Worm (Caenorhabditis elegans) whole organism, midembryonic: ENCODE data around the gene dgk-1.

ENCODE experiments used
- T22C8.4 ChIP-seq: fragments of 200-800 bp; sonication (Bioruptor generic); IDR thresholded peaks from 2 replicates; pipeline ENCODE4 v1.3.6; 2022; ENCODE audit warnings: missing genetic modification characterization, missing compliant biosample characterization
- cog-1 ChIP-seq: sonication (generic microtip); optimal IDR thresholded peaks from 2 replicates; lab custom pipeline; 2016; ENCODE audit warnings: missing genetic modification characterization, missing compliant biosample characterization
- flt-1 ChIP-seq: fragments of 200-800 bp; sonication (Bioruptor generic); IDR thresholded peaks from 2 replicates; pipeline ENCODE4 v1.3.6; 2022; ENCODE audit warnings: missing genetic modification characterization, missing compliant biosample characterization
- klf-2 ChIP-seq: fragments of 200-800 bp; sonication (Bioruptor generic); conservative IDR thresholded peaks from 2 replicates; pipeline ENCODE4 v1.3.6; 2022; ENCODE audit warnings: missing genetic modification reagents, missing genetic modification characterization, missing compliant biosample characterization
- med-1 ChIP-seq: sonication (generic microtip); optimal IDR thresholded peaks from 2 replicates; lab custom pipeline; 2017; ENCODE audit warnings: missing genetic modification characterization, mild to moderate bottlenecking, missing compliant biosample characterization, antibody characterized with exemption, missing genetic modification reagents; ENCODE audit not compliant: insufficient read depth
- ref-1 ChIP-seq: fragments of 200-800 bp; sonication (Bioruptor generic); conservative IDR thresholded peaks from 2 replicates; pipeline ENCODE4 v1.3.6; 2022; ENCODE audit warnings: missing genetic modification reagents, missing genetic modification characterization, missing compliant biosample characterization
- tab-1 ChIP-seq: fragments of 200-800 bp; sonication (Bioruptor generic); IDR thresholded peaks from 2 replicates; pipeline ENCODE4 v1.3.6; 2022; ENCODE audit warnings: missing genetic modification characterization, missing compliant biosample characterization
- ztf-23 ChIP-seq: fragments of 200-800 bp; sonication (Bioruptor generic); IDR thresholded peaks from 2 replicates; pipeline ENCODE4 v1.3.6; 2022; ENCODE audit warnings: missing genetic modification reagents, missing genetic modification characterization, missing compliant biosample characterization
- ztf-29 ChIP-seq: fragments of 200-800 bp; sonication (Bioruptor generic); IDR thresholded peaks from 2 replicates; pipeline ENCODE4 v1.3.6; 2022; ENCODE audit warnings: missing genetic modification reagents, missing genetic modification characterization, missing compliant biosample characterization

The dgk-1 gene

DNA sequence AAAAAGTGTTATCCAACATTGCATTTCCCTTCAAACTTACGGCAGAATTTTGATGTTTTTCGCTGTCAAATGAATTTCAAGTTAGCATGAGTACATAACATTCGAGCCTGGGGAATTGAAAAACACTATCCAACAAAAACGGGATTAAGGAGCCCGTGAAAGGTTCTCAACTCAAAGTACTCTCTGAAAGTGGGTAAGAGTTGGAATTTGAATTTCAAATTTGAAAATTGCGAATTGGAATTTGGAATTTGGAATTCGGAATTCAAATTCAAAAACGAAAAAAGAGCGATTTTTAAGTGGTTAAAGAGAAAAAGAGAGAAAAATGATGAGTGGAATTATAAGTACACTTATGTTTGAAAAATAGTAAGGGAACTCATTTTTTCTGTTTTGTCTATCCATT is at the start of gene dgk-1, which contains the start of gene C09E10.3:
Gene dgk-1, minus strand, starts transcription at position 183 of the 400 bp plus-strand sequence.
Gene C09E10.3, minus strand, starts transcription at position 101 of the 400 bp plus-strand sequence.
- TF ChIP-seq T22C8.4 (GFP tag; lab: Robert Waterston, UW) (no peak), flt-1 (GFP tag; lab: Robert Waterston, UW) (no peak), cog-1 (no peak), ref-1 (GFP tag; lab: Robert Waterston, UW) (no peak), ztf-29 (GFP tag; lab: Robert Waterston, UW) (no peak), tab-1 (GFP tag; lab: Robert Waterston, UW) (no peak), klf-2 (GFP tag; lab: Robert Waterston, UW) (no peak)

DNA sequence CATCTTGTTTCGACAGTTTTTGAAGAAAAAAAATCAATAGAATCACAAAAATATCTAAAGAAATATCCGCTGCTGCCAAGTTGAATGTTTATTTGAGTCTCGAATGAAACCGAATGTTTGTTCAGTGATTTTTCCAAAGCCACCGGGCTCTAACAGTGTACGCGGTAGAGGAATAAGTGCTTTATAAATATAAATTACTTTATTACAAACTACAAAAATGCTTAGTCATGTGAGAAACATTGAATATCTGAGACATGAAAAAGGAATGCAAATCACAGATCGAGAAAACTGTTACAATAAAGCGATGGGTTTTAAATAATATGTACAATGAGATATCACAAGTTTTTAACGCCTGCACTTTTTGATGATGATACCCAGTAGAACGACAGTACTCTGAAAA is 47.1 kb upstream of the dgk-1 start, which contains the start of gene F55A4.7:
Gene F55A4.7, minus strand, starts transcription at position 101 of the 400 bp plus-strand sequence.
- no peak for TF ChIP-seq T22C8.4 (GFP tag; lab: Robert Waterston, UW)
- no peak for TF ChIP-seq ref-1 (GFP tag; lab: Robert Waterston, UW)
- no peak for TF ChIP-seq cog-1
- no peak for TF ChIP-seq klf-2 (GFP tag; lab: Robert Waterston, UW)
- no peak for TF ChIP-seq flt-1 (GFP tag; lab: Robert Waterston, UW)
- TF ChIP-seq tab-1 (GFP tag; lab: Robert Waterston, UW) = no peak
- TF ChIP-seq med-1 = no peak
- no peak for TF ChIP-seq ztf-29 (GFP tag; lab: Robert Waterston, UW)
- TF ChIP-seq ztf-23 (GFP tag; lab: Robert Waterston, UW) = no peak

DNA sequence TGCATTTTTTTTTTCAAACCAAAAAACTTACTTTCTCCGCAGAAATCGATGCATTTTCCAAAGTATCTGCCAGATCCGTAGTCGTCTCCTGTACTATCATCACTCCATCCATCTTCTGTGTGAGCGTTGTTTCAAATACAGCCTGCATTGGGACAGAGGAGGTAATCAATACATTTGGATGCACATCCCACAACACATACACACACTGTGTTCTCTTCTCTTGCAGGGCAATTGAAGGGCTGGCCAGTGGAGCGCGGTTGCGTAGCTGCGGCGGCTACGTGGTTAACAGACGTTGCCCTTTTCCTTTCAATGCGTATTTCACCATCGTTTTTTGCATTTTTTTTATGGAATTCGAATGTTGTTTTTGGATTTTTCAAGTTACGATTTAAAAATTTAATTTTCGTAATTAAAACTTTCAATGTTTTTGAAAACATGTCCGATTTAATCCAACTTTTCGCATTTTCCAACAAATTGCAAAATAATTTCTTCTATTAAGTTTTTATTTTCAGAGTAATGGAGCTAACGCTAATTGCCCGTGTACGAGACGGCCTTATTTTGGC is 43.9 kb upstream of the dgk-1 start, which contains the start of the genes stau-1 and sec-22:
Gene stau-1, minus strand, starts transcription at position 248 of the 560 bp plus-strand sequence.
Gene sec-22, plus strand, starts transcription at position 510 of the 560 bp plus-strand sequence.
- TF ChIP-seq klf-2 (GFP tag; lab: Robert Waterston, UW) (no peak), T22C8.4 (GFP tag; lab: Robert Waterston, UW) (peak; percentile 39; the same call in 1 of the 2 replicates), flt-1 (GFP tag; lab: Robert Waterston, UW) (0 out of 2 replicates have a peak, but pooled peaks have one; percentile 37), tab-1 (GFP tag; lab: Robert Waterston, UW) (0 out of 2 replicates have a peak, but pooled peaks have one; percentile 33)

DNA sequence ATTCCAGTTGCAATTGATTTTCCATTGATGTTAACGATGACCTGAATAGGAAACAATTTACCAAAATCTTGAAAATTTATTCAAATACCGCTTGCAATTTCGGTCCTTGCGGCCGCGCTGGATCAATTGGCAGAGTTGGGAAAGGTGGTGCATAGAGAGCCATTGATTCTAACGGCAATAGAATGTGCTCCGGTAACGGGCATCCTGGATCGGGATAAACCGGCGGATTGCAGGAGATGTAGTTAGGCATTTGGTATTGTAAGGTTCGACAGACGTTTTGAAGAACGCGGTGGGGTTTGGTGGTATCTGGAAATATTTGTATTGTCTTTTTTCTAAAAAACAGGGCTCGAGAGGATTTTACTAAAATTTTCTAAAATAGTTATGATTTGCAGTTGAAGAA is 39.6 kb upstream of the dgk-1 start:
- no peak for TF ChIP-seq cog-1
- no peak for TF ChIP-seq flt-1 (GFP tag; lab: Robert Waterston, UW)
- TF ChIP-seq T22C8.4 (GFP tag; lab: Robert Waterston, UW) = no peak
- no peak for TF ChIP-seq tab-1 (GFP tag; lab: Robert Waterston, UW)
- TF ChIP-seq med-1 = no peak
- TF ChIP-seq ztf-29 (GFP tag; lab: Robert Waterston, UW) = no peak
- TF ChIP-seq klf-2 (GFP tag; lab: Robert Waterston, UW) = no peak
- no peak for TF ChIP-seq ref-1 (GFP tag; lab: Robert Waterston, UW)
- TF ChIP-seq ztf-23 (GFP tag; lab: Robert Waterston, UW) = no peak

DNA sequence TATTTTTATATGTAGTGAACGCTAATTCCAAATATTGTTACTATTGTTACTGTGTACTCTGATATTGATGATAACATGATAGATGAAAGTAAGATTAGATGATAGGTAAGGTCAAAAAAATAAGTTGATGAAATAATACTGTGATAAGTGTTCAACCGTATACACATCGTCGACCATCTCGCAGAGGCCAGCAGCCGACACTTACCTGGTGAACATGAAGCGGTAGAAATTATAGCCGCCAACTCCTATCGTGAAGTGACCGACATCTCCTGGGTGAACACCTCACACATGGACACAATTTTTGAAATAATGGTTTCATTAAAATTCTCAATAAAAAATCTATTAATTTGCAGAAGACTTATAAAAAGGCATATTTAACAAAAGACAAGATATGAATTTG is 36.1 kb upstream of the dgk-1 start:
- TF ChIP-seq ref-1 (GFP tag; lab: Robert Waterston, UW) = no peak
- no peak for TF ChIP-seq klf-2 (GFP tag; lab: Robert Waterston, UW)

DNA sequence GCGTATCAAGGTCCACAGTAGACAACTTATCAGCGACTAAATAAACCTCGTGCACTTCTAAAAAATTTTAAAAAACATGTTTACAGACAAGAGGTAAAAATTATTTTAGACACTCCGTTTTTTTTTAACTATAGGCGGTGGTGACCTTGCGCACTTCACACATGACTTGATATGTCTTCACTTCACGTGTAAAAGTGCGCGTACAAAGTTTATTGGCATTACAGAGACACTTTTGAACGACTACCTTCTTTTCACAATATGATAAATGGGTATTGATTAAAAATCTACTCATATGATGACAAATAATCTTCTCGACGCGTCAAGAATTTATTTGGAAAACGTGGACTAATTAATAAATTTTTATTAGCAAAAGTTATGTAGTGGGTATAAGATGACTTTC is 35.5 kb upstream of the dgk-1 start:
- TF ChIP-seq ztf-29 (GFP tag; lab: Robert Waterston, UW) (no peak), klf-2 (GFP tag; lab: Robert Waterston, UW) (no peak), ref-1 (GFP tag; lab: Robert Waterston, UW) (no peak), tab-1 (GFP tag; lab: Robert Waterston, UW) (no peak), ztf-23 (GFP tag; lab: Robert Waterston, UW) (no peak), med-1 (no peak), flt-1 (GFP tag; lab: Robert Waterston, UW) (no peak), T22C8.4 (GFP tag; lab: Robert Waterston, UW) (no peak)

DNA sequence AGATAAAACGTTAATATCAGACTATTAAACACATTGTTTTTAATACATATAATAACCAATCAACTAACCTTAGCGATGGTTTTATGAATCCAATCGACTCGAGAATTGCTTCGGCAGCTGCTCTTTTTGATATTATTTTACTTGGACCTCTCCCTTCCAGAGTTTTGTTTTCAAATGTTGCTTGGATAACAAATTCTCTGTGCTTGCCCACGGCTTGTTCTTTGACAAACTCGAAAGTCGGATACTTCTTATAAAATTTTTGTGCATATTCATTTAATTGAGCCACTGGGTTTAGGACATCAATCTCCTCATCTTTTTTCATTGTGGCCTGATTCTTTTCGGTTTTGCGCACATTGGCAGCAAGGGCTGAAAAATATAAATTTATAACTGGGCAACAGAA is 33.8 kb upstream of the dgk-1 start, which contains the start of gene F55A4.3:
Gene F55A4.3, minus strand, starts transcription at position 101 of the 400 bp plus-strand sequence.
- TF ChIP-seq ztf-29 (GFP tag; lab: Robert Waterston, UW) (no peak), T22C8.4 (GFP tag; lab: Robert Waterston, UW) (no peak), flt-1 (GFP tag; lab: Robert Waterston, UW) (no peak), med-1 (no peak), tab-1 (GFP tag; lab: Robert Waterston, UW) (no peak), cog-1 (no peak), klf-2 (GFP tag; lab: Robert Waterston, UW) (no peak), ztf-23 (GFP tag; lab: Robert Waterston, UW) (no peak), ref-1 (GFP tag; lab: Robert Waterston, UW) (no peak)

DNA sequence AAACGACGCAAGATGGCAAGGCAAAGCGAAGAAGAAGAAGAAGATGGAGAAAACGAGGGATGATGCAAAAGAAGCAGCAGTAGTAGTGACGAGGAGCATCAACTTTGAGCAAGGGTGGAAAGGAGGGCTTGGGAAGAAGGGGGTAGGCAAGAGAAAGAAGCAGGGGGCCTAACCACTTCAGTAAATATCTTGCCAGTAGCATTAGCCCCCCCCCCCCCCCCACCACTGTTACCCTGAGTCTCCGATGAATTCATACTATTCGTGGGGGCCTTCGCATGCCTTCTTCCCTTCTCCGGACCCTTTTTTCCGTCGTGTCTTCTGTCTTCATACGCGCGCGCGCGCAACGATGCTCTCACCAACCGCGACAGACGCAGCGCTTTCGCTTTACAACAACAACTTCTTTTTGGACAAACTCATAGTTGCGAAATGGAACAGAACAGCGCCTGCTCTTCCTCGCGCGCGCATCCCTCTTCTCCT is 30.6 kb upstream of the dgk-1 start:
- TF ChIP-seq cog-1 = no peak
- peak; percentile 52; the same call in 1 of the 2 replicates for TF ChIP-seq ztf-23 (GFP tag; lab: Robert Waterston, UW)
- no peak for TF ChIP-seq med-1
- no peak for TF ChIP-seq klf-2 (GFP tag; lab: Robert Waterston, UW)

DNA sequence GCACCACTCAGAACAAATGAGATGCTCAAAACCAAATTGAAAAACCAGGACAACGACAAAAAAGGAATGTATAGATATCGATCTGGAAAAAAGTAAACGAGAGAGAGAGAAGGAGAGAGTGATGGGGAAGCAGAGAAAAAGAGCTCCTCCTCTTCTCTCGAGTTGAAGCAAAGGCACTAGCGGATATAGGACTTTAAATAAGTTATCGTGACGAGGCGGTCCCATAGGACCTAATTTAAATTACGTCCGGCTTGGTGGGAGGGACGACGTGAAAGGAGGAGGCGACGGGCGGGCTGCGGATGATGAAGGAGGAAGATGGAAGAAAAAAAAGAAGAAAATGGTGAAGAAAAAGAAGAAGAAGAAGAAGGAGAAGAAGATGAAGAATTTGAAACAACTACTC is 27.3 kb upstream of the dgk-1 start:
- TF ChIP-seq ztf-29 (GFP tag; lab: Robert Waterston, UW) (no peak), tab-1 (GFP tag; lab: Robert Waterston, UW) (no peak), ref-1 (GFP tag; lab: Robert Waterston, UW) (no peak), ztf-23 (GFP tag; lab: Robert Waterston, UW) (no peak), T22C8.4 (GFP tag; lab: Robert Waterston, UW) (no peak), med-1 (no peak), flt-1 (GFP tag; lab: Robert Waterston, UW) (no peak), cog-1 (no peak), klf-2 (GFP tag; lab: Robert Waterston, UW) (no peak)

DNA sequence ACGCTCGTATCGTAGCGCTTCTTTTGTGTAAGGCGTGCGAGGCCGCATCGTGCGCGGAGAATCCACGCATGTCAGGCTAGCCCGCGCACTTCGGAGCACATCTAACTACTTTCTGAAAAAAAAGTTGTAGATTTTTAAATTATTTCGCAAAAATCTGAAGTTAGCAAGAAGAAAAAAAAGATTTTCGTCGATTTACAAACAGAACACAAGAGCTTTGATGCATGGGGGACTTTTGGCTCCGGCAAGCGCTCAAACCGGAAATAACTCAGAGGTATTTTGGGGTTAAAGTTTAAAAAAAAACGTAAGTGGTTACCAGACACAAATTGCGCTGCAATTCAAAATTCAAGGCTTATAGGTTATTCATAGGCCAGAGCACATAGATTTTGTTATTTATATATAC is 26.2 kb upstream of the dgk-1 start, which contains the start of the genes F55A4.13 and nlf-1:
Gene F55A4.13, minus strand, starts transcription at position 101 of the 400 bp plus-strand sequence.
Gene nlf-1, minus strand, starts transcription at position 112 of the 400 bp plus-strand sequence.
- TF ChIP-seq med-1 (no peak), klf-2 (GFP tag; lab: Robert Waterston, UW) (no peak), ztf-23 (GFP tag; lab: Robert Waterston, UW) (no peak), ztf-29 (GFP tag; lab: Robert Waterston, UW) (no peak), flt-1 (GFP tag; lab: Robert Waterston, UW) (no peak), ref-1 (GFP tag; lab: Robert Waterston, UW) (no peak)
